Worm (Caenorhabditis elegans) whole organism, young adult: ENCODE results near the gene C04H5.1.

Experiments used
- B0261.1 ChIP-seq: sonication (generic microtip); optimal IDR thresholded peaks from 2 replicates; lab custom pipeline; 2016; ENCODE audit warnings: mild to moderate bottlenecking, missing genetic modification characterization, moderate library complexity, missing compliant biosample characterization
- C06A6.2 ChIP-seq: fragments of 200-800 bp; sonication (Bioruptor generic); conservative IDR thresholded peaks from 2 replicates; pipeline ENCODE4 v1.3.6; 2022; ENCODE audit warnings: missing genetic modification characterization, missing compliant biosample characterization
- F55B11.4 ChIP-seq: sonication (generic microtip); optimal IDR thresholded peaks from 2 replicates; lab custom pipeline; 2016; ENCODE audit warnings: missing compliant biosample characterization, missing genetic modification characterization, borderline replicate concordance; ENCODE audit not compliant: insufficient read depth
- F57C9.4 ChIP-seq: sonication (generic microtip); optimal IDR thresholded peaks from 2 replicates; lab custom pipeline; 2017; ENCODE audit warnings: mild to moderate bottlenecking, missing genetic modification characterization, missing compliant biosample characterization
- T07F8.4 ChIP-seq: sonication (generic microtip); optimal IDR thresholded peaks from 2 replicates; lab custom pipeline; 2016; ENCODE audit warnings: mild to moderate bottlenecking, missing genetic modification characterization, moderate library complexity, missing compliant biosample characterization
- Y53F4B.3 ChIP-seq: fragments of 200-800 bp; sonication (Bioruptor generic); IDR thresholded peaks from 2 replicates; pipeline ENCODE4 v1.3.6; 2022; ENCODE audit warnings: missing genetic modification reagents, missing genetic modification characterization, missing compliant biosample characterization
- Y53G8AR.9 ChIP-seq: fragments of 200-800 bp; sonication (Bioruptor generic); conservative IDR thresholded peaks from 2 replicates; pipeline ENCODE4 v1.3.6; 2022; ENCODE audit warnings: missing genetic modification reagents, missing genetic modification characterization, missing compliant biosample characterization
- ZK185.1 ChIP-seq: sonication (generic microtip); optimal IDR thresholded peaks from 2 replicates; lab custom pipeline; 2016; ENCODE audit warnings: mild to moderate bottlenecking, missing genetic modification characterization, missing compliant biosample characterization; ENCODE audit not compliant: poor library complexity, severe bottlenecking
- akir-1 ChIP-seq: fragments of 200-800 bp; sonication (Bioruptor generic); optimal IDR thresholded peaks from 2 replicates; lab custom pipeline; 2018; ENCODE audit warnings: mild to moderate bottlenecking, missing genetic modification characterization, moderate library complexity, missing compliant biosample characterization
- aptf-2 ChIP-seq: fragments of 200-800 bp; sonication (Bioruptor generic); conservative IDR thresholded peaks from 2 replicates; pipeline ENCODE4 v1.3.6; 2022; ENCODE audit warnings: missing genetic modification reagents, missing genetic modification characterization, missing compliant biosample characterization
- aptf-3 ChIP-seq: fragments of 200-800 bp; sonication (Bioruptor generic); IDR thresholded peaks from 2 replicates; pipeline ENCODE4 v1.3.6; 2022; ENCODE audit warnings: missing genetic modification characterization, missing compliant biosample characterization
- athp-1 ChIP-seq: sonication (generic microtip); optimal IDR thresholded peaks from 2 replicates; lab custom pipeline; 2017; ENCODE audit warnings: mild to moderate bottlenecking, missing genetic modification characterization, missing compliant biosample characterization
- attf-3 ChIP-seq: fragments of 200-800 bp; sonication (Bioruptor generic); conservative IDR thresholded peaks from 2 replicates; pipeline ENCODE4 v1.3.6; 2022; ENCODE audit warnings: missing genetic modification reagents, missing genetic modification characterization, missing compliant biosample characterization
- bed-1 ChIP-seq: fragments of 200-800 bp; sonication (Bioruptor generic); IDR thresholded peaks from 2 replicates; pipeline ENCODE4 v1.3.6; 2022; ENCODE audit warnings: missing genetic modification reagents, missing genetic modification characterization, missing compliant biosample characterization
- ccch-3 ChIP-seq: fragments of 200-800 bp; sonication (Bioruptor generic); optimal IDR thresholded peaks from 2 replicates; lab custom pipeline; 2018; ENCODE audit warnings: mild to moderate bottlenecking, missing genetic modification characterization, missing compliant biosample characterization
- cebp-1 ChIP-seq, 2 experiments: fragments of 200-800 bp in 1 of 2; sonication (Bioruptor generic) in 1 of 2; sonication (generic microtip) in 1 of 2; IDR thresholded peaks in 1 of 2; optimal IDR thresholded peaks in 1 of 2; 2 replicates each; pipeline versions ENCODE4 v1.3.6 to Lab custom; 2017 to 2022; ENCODE audit warnings: missing compliant biosample characterization in 2 of 2, missing genetic modification characterization in 2 of 2, mild to moderate bottlenecking in 1 of 2, missing genetic modification reagents in 1 of 2, moderate library complexity in 1 of 2
- ceh-27 ChIP-seq: fragments of 200-800 bp; sonication (Bioruptor generic); optimal IDR thresholded peaks from 2 replicates; lab custom pipeline; 2018; ENCODE audit warnings: mild to moderate bottlenecking, missing genetic modification characterization, moderate library complexity, missing compliant biosample characterization
- ceh-58 ChIP-seq: fragments of 200-800 bp; sonication (Bioruptor generic); IDR thresholded peaks from 2 replicates; pipeline ENCODE4 v1.3.6; 2022; ENCODE audit warnings: missing genetic modification characterization, missing compliant biosample characterization
- ceh-79 ChIP-seq: sonication (generic microtip); optimal IDR thresholded peaks from 2 replicates; lab custom pipeline; 2017; ENCODE audit warnings: mild to moderate bottlenecking, missing genetic modification characterization, missing compliant biosample characterization
- egl-44 ChIP-seq: fragments of 200-800 bp; sonication (Bioruptor generic); IDR thresholded peaks from 2 replicates; pipeline ENCODE4 v1.3.6; 2022; ENCODE audit warnings: missing genetic modification reagents, missing genetic modification characterization, missing compliant biosample characterization
- fkh-3 ChIP-seq: sonication (generic microtip); optimal IDR thresholded peaks from 2 replicates; lab custom pipeline; 2016; ENCODE audit warnings: mild to moderate bottlenecking, missing genetic modification characterization, missing compliant biosample characterization
- him-1 ChIP-seq: sonication (generic microtip); optimal IDR thresholded peaks from 2 replicates; lab custom pipeline; 2016; ENCODE audit warnings: missing genotype, missing genetic modification reagents, missing genetic modification characterization, missing compliant biosample characterization
- hlh-12 ChIP-seq: sonication (generic microtip); optimal IDR thresholded peaks from 2 replicates; lab custom pipeline; 2016; ENCODE audit warnings: missing genetic modification characterization, missing compliant biosample characterization
- hlh-26 ChIP-seq: fragments of 200-800 bp; sonication (Bioruptor generic); conservative IDR thresholded peaks from 2 replicates; pipeline ENCODE4 v1.3.6; 2022; ENCODE audit warnings: missing genetic modification reagents, missing genetic modification characterization, missing compliant biosample characterization
- hmg-20 ChIP-seq: fragments of 200-800 bp; sonication (Bioruptor generic); IDR thresholded peaks from 2 replicates; pipeline ENCODE4 v1.3.6; 2022; ENCODE audit warnings: missing genetic modification reagents, missing genetic modification characterization, missing compliant biosample characterization
- lin-35 ChIP-seq, 3 experiments: fragments of 150-350 bp in 2 of 3; sonication (generic microtip) in 1 of 3; optimal IDR thresholded peaks; 2 replicates each; lab custom pipeline; 2014 to 2018; ENCODE audit warnings: missing biosample characterization in 3 of 3, missing genetic modification characterization in 3 of 3, missing genetic modification reagents in 3 of 3
- lin-54 ChIP-seq: fragments of 200-800 bp; sonication (Bioruptor generic); optimal IDR thresholded peaks from 2 replicates; lab custom pipeline; 2018; ENCODE audit warnings: mild to moderate bottlenecking, missing genetic modification characterization, missing compliant biosample characterization
- madf-3 ChIP-seq: fragments of 200-800 bp; sonication (Bioruptor generic); IDR thresholded peaks from 2 replicates; pipeline ENCODE4 v1.3.6; 2022; ENCODE audit warnings: missing genetic modification reagents, missing genetic modification characterization, missing compliant biosample characterization
- madf-6 ChIP-seq: fragments of 200-800 bp; sonication (Bioruptor generic); IDR thresholded peaks from 2 replicates; pipeline ENCODE4 v1.3.6; 2022; ENCODE audit warnings: missing genetic modification reagents, missing genetic modification characterization, missing compliant biosample characterization
- mcd-1 ChIP-seq: fragments of 200-800 bp; sonication (Bioruptor generic); IDR thresholded peaks from 2 replicates; pipeline ENCODE4 v1.3.6; 2022; ENCODE audit warnings: missing genetic modification reagents, missing genetic modification characterization, missing compliant biosample characterization
- mel-28 ChIP-seq: sonication (generic microtip); optimal IDR thresholded peaks from 2 replicates; lab custom pipeline; 2016; ENCODE audit warnings: borderline replicate concordance, mild to moderate bottlenecking, missing genetic modification characterization, missing compliant biosample characterization
- nfya-2 ChIP-seq: fragments of 200-800 bp; sonication (Bioruptor generic); IDR thresholded peaks from 2 replicates; pipeline ENCODE4 v1.3.6; 2022; ENCODE audit warnings: missing genetic modification reagents, missing genetic modification characterization, missing compliant biosample characterization
- nfyb-1 ChIP-seq: fragments of 200-800 bp; sonication (Bioruptor generic); IDR thresholded peaks from 2 replicates; pipeline ENCODE4 v1.3.6; 2022; ENCODE audit warnings: missing genetic modification reagents, missing genetic modification characterization, missing compliant biosample characterization
- nhr-120 ChIP-seq: fragments of 200-800 bp; sonication (Bioruptor generic); IDR thresholded peaks from 2 replicates; pipeline ENCODE4 v1.3.6; 2022; ENCODE audit warnings: missing genetic modification characterization, missing compliant biosample characterization
- nhr-27 ChIP-seq: fragments of 200-800 bp; sonication (Bioruptor generic); optimal IDR thresholded peaks from 2 replicates; lab custom pipeline; 2018; ENCODE audit warnings: mild to moderate bottlenecking, missing genetic modification characterization, moderate library complexity, missing compliant biosample characterization
- nhr-90 ChIP-seq: sonication (generic microtip); optimal IDR thresholded peaks from 2 replicates; lab custom pipeline; 2016; ENCODE audit warnings: missing genotype, mild to moderate bottlenecking, missing genetic modification characterization, missing compliant biosample characterization
- rec-8 ChIP-seq, 2 experiments: sonication (generic microtip); optimal IDR thresholded peaks; 2 replicates each; lab custom pipeline; 2016; ENCODE audit warnings: mild to moderate bottlenecking in 2 of 2, missing genetic modification characterization in 2 of 2, missing genetic modification reagents in 2 of 2, missing genotype in 2 of 2, missing biosample characterization in 1 of 2, missing compliant biosample characterization in 1 of 2, moderate library complexity in 1 of 2
- repo-1 ChIP-seq: sonication (generic microtip); optimal IDR thresholded peaks from 2 replicates; lab custom pipeline; 2017; ENCODE audit warnings: mild to moderate bottlenecking, missing genetic modification characterization, missing compliant biosample characterization
- sdz-38 ChIP-seq: sonication (generic microtip); optimal IDR thresholded peaks from 2 replicates; lab custom pipeline; 2016; ENCODE audit warnings: missing genotype, missing genetic modification characterization, missing compliant biosample characterization
- sea-2 ChIP-seq: fragments of 200-800 bp; sonication (Bioruptor generic); IDR thresholded peaks from 2 replicates; pipeline ENCODE4 v1.3.6; 2022; ENCODE audit warnings: missing genetic modification characterization, missing compliant biosample characterization
- snpc-3.4 ChIP-seq: sonication (generic microtip); optimal IDR thresholded peaks from 2 replicates; lab custom pipeline; 2017; ENCODE audit warnings: missing genetic modification characterization, mild to moderate bottlenecking, missing compliant biosample characterization, antibody characterized with exemption, moderate library complexity, missing genotype, missing genetic modification reagents
- somi-1 ChIP-seq: fragments of 200-800 bp; sonication (Bioruptor generic); optimal IDR thresholded peaks from 2 replicates; lab custom pipeline; 2018; ENCODE audit warnings: mild to moderate bottlenecking, missing genetic modification characterization, missing compliant biosample characterization
- unc-130 ChIP-seq: sonication (generic microtip); optimal IDR thresholded peaks from 2 replicates; lab custom pipeline; 2016; ENCODE audit warnings: missing genetic modification reagents, missing genetic modification characterization, missing compliant biosample characterization
- ztf-18 ChIP-seq: sonication (generic microtip); optimal IDR thresholded peaks from 2 replicates; lab custom pipeline; 2016; ENCODE audit warnings: missing genotype, mild to moderate bottlenecking, missing genetic modification characterization, missing compliant biosample characterization
- ztf-25 ChIP-seq: fragments of 200-800 bp; sonication (Bioruptor generic); IDR thresholded peaks from 2 replicates; pipeline ENCODE4 v1.3.6; 2022; ENCODE audit warnings: missing genetic modification reagents, missing genetic modification characterization, missing compliant biosample characterization
- ztf-28 ChIP-seq: fragments of 200-800 bp; sonication (Bioruptor generic); IDR thresholded peaks from 2 replicates; pipeline ENCODE4 v1.3.6; 2022; ENCODE audit warnings: missing genetic modification reagents, missing genetic modification characterization, missing compliant biosample characterization
- ztf-6 ChIP-seq: fragments of 200-800 bp; sonication (Bioruptor generic); IDR thresholded peaks from 2 replicates; pipeline ENCODE4 v1.3.6; 2022; ENCODE audit warnings: missing genetic modification reagents, missing genetic modification characterization, missing compliant biosample characterization

The C04H5.1 gene

ce11 chrII:14496809-14497208 is 37.3 kb upstream of the C04H5.1 start (continued):
- TF ChIP-seq nhr-90 (peak; percentile 97), ztf-28 (GFP tag; lab: Robert Waterston, UW) (peak; percentile 63; the same call in 1 of the 2 replicates), egl-44 (GFP tag; lab: Robert Waterston, UW) (peak; percentile 94), sea-2 (peak; percentile 86; the same call in 1 of the 2 replicates), Y53G8AR.9 (GFP tag; lab: Robert Waterston, UW) (peak; percentile 84), nhr-27 (tag; lab: Kevin White, UChicago) (no peak), nhr-120 (GFP tag; lab: Robert Waterston, UW) (peak; percentile 89; the same call in 1 of the 2 replicates), ztf-6 (GFP tag; lab: Robert Waterston, UW) (peak; percentile 77; the same call in 1 of the 2 replicates), cebp-1 (GFP tag; IDR thresholded peaks at IDR 0.05; lab: Robert Waterston, UW) (peak; percentile 47; the same call in 1 of the 2 replicates), cebp-1 (tag; optimal IDR thresholded peaks at IDR 0.05; lab: Kevin White, UChicago) (peak; percentile 85), hlh-26 (GFP tag; lab: Robert Waterston, UW) (no peak), repo-1 (tag; lab: Kevin White, UChicago) (peak; percentile 88), snpc-3.4 (tag; lab: Kevin White, UChicago) (peak; percentile 85), ztf-25 (peak; percentile 93), ZK185.1 (tag; lab: Kevin White, UChicago) (peak; percentile 87), Y53F4B.3 (GFP tag; lab: Robert Waterston, UW) (no peak; the same call in 1 of the 2 replicates), aptf-3 (0 out of 2 replicates have a peak, but pooled peaks have one; percentile 70), hmg-20 (GFP tag; lab: Robert Waterston, UW) (peak; percentile 78; the same call in 1 of the 2 replicates), lin-35 (GFP tag; optimal IDR thresholded peaks at IDR 0.05; lab: Kevin White, UChicago) (peak in 1 of 3 experiments; percentile 79), ceh-27 (GFP tag; lab: Kevin White, UChicago) (peak; percentile 90), nfyb-1 (GFP tag; lab: Robert Waterston, UW) (peak; percentile 95), B0261.1 (tag; lab: Kevin White, UChicago) (peak; percentile 93), mcd-1 (GFP tag; lab: Robert Waterston, UW) (peak; percentile 71), hlh-12 (tag; lab: Kevin White, UChicago) (peak; percentile 31), sdz-38 (peak; percentile 8), mel-28 (tag; lab: Kevin White, UChicago) (peak; percentile 83), ztf-18 (peak; percentile 87), lin-54 (GFP tag; lab: Kevin White, UChicago) (peak; percentile 86), fkh-3 (tag; lab: Kevin White, UChicago) (peak; percentile 94), F57C9.4 (peak; percentile 76), T07F8.4 (tag; lab: Kevin White, UChicago) (peak; percentile 91), somi-1 (GFP tag; lab: Kevin White, UChicago) (peak; percentile 83), unc-130 (peak; percentile 57), rec-8 (tag; optimal IDR thresholded peaks at IDR 0.05; lab: Kevin White, UChicago) (peak; percentile 86 to 91), athp-1 (tag; lab: Kevin White, UChicago) (peak; percentile 77), aptf-2 (GFP tag; lab: Robert Waterston, UW) (peak; percentile 72; the same call in 1 of the 2 replicates), ceh-79 (tag; lab: Kevin White, UChicago) (peak; percentile 58), madf-3 (GFP tag; lab: Robert Waterston, UW) (0 out of 2 replicates have a peak, but pooled peaks have one; percentile 11), nfya-2 (GFP tag; lab: Robert Waterston, UW) (no peak), ceh-58 (GFP tag; lab: Robert Waterston, UW) (0 out of 2 replicates have a peak, but pooled peaks have one; percentile 75), C06A6.2 (GFP tag; lab: Robert Waterston, UW) (peak; percentile 66), bed-1 (GFP tag; lab: Robert Waterston, UW) (no peak), ccch-3 (GFP tag; lab: Kevin White, UChicago) (no peak), F55B11.4 (tag; lab: Kevin White, UChicago) (peak; percentile 48), akir-1 (GFP tag; lab: Kevin White, UChicago) (peak; percentile 88), madf-6 (GFP tag; lab: Robert Waterston, UW) (peak; percentile 78), attf-3 (0 out of 2 replicates have a peak, but pooled peaks have one; percentile 29), him-1 (peak; percentile 95)
